Worm (Caenorhabditis elegans) whole organism, L4 larva: ENCODE measurements around the gene F40G12.10.

ENCODE experiments used
- F10B5.3 ChIP-seq: sonication (generic microtip); optimal IDR thresholded peaks from 2 replicates; lab custom pipeline; 2016; ENCODE audit warnings: mild to moderate bottlenecking, missing genetic modification characterization, missing compliant biosample characterization
- F26F4.8 ChIP-seq: fragments of 200-800 bp; sonication (Bioruptor generic); conservative IDR thresholded peaks from 2 replicates; pipeline ENCODE4 v1.3.6; 2022; ENCODE audit warnings: missing genetic modification characterization, missing compliant biosample characterization
- F37D6.2 ChIP-seq: sonication (generic microtip); optimal IDR thresholded peaks from 2 replicates; lab custom pipeline; 2016; ENCODE audit warnings: mild to moderate bottlenecking, missing genetic modification characterization, missing compliant biosample characterization
- F49E8.2 ChIP-seq: sonication (generic microtip); optimal IDR thresholded peaks from 2 replicates; lab custom pipeline; 2016; ENCODE audit warnings: missing compliant biosample characterization, mild to moderate bottlenecking, missing genetic modification characterization, borderline replicate concordance
- Y75B8A.6 ChIP-seq: fragments of 200-800 bp; sonication (Bioruptor generic); IDR thresholded peaks from 2 replicates; pipeline ENCODE4 v1.3.6; 2022; ENCODE audit warnings: missing genetic modification reagents, missing genetic modification characterization, missing compliant biosample characterization
- ZK337.2 ChIP-seq: fragments of 200-800 bp; sonication (Bioruptor generic); IDR thresholded peaks from 2 replicates; pipeline ENCODE4 v1.3.6; 2022; ENCODE audit warnings: missing genetic modification reagents, missing genetic modification characterization, missing compliant biosample characterization
- aha-1 ChIP-seq: fragments of 150-350 bp; peaks from one replicate; lab custom pipeline; 2014; ENCODE audit warnings: missing biosample characterization, missing genetic modification characterization
- ama-1 ChIP-seq: fragments of 150-350 bp; optimal IDR thresholded peaks from 2 replicates; lab custom pipeline; 2014; ENCODE audit warnings: inconsistent platforms, mixed read lengths
- ceh-44 ChIP-seq: fragments of 200-800 bp; sonication (Bioruptor generic); IDR thresholded peaks from 2 replicates; pipeline ENCODE4 v1.3.6; 2022; ENCODE audit warnings: missing genetic modification reagents, missing genetic modification characterization, missing compliant biosample characterization
- ceh-82 ChIP-seq: sonication (generic microtip); optimal IDR thresholded peaks from 2 replicates; lab custom pipeline; 2017; ENCODE audit warnings: missing biosample characterization, missing genetic modification characterization
- ces-1 ChIP-seq: fragments of 150-350 bp; sonication (generic microtip); optimal IDR thresholded peaks from 4 replicates; lab custom pipeline; 2014; ENCODE audit warnings: missing biosample characterization, missing genetic modification reagents, missing genetic modification characterization
- daf-8 ChIP-seq: fragments of 200-800 bp; sonication (Bioruptor generic); IDR thresholded peaks from 2 replicates; pipeline ENCODE4 v1.3.6; 2022; ENCODE audit warnings: missing genetic modification characterization, missing compliant biosample characterization
- dmd-8 ChIP-seq: fragments of 200-800 bp; sonication (Bioruptor generic); IDR thresholded peaks from 2 replicates; pipeline ENCODE4 v1.3.6; 2022; ENCODE audit warnings: missing genetic modification characterization, missing compliant biosample characterization
- dmd-9 ChIP-seq: fragments of 200-800 bp; sonication (Bioruptor generic); IDR thresholded peaks from 2 replicates; pipeline ENCODE4 v1.3.6; 2022; ENCODE audit warnings: missing genetic modification reagents, missing genetic modification characterization, missing compliant biosample characterization
- dve-1 ChIP-seq: sonication (generic microtip); optimal IDR thresholded peaks from 2 replicates; lab custom pipeline; 2017; ENCODE audit warnings: antibody characterized with exemption, mild to moderate bottlenecking, missing genetic modification characterization, missing compliant biosample characterization; ENCODE audit not compliant: insufficient read depth
- egl-27 ChIP-seq: sonication (generic microtip); optimal IDR thresholded peaks from 3 replicates; lab custom pipeline; 2017; ENCODE audit warnings: missing biosample characterization, missing genetic modification reagents, missing genetic modification characterization
- fkh-10 ChIP-seq: fragments of 150-350 bp; optimal IDR thresholded peaks from 2 replicates; lab custom pipeline; 2014; ENCODE audit warnings: missing biosample characterization, missing genetic modification reagents, missing genetic modification characterization
- fos-1 ChIP-seq: fragments of 150-350 bp; optimal IDR thresholded peaks from 2 replicates; lab custom pipeline; 2014; ENCODE audit warnings: missing biosample characterization, missing genetic modification characterization
- hif-1 ChIP-seq, 2 experiments: sonication (generic microtip); optimal IDR thresholded peaks; 2 replicates each; lab custom pipeline; 2016 to 2017; ENCODE audit warnings: missing compliant biosample characterization in 2 of 2, missing genetic modification characterization in 2 of 2, missing genetic modification reagents in 2 of 2, missing genotype in 2 of 2, mild to moderate bottlenecking in 1 of 2
- lim-7 ChIP-seq: fragments of 200-800 bp; sonication (Bioruptor generic); IDR thresholded peaks from 2 replicates; pipeline ENCODE4 v1.3.6; 2022; ENCODE audit warnings: missing genetic modification characterization, missing compliant biosample characterization
- lin-1 ChIP-seq: fragments of 200-800 bp; sonication (Bioruptor generic); IDR thresholded peaks from 2 replicates; pipeline ENCODE4 v1.3.6; 2022; ENCODE audit warnings: missing genetic modification reagents, missing genetic modification characterization, missing compliant biosample characterization
- lir-3 ChIP-seq: sonication (generic microtip); optimal IDR thresholded peaks from 2 replicates; lab custom pipeline; 2016; ENCODE audit warnings: mild to moderate bottlenecking, missing genetic modification characterization, missing compliant biosample characterization
- lsy-2 ChIP-seq, 2 experiments: fragments of 150-350 bp in 1 of 2; sonication (generic microtip) in 1 of 2; optimal IDR thresholded peaks; 2 replicates each; lab custom pipeline; 2014 to 2017; ENCODE audit warnings: missing biosample characterization in 2 of 2, missing genetic modification characterization in 2 of 2
- mxl-2 ChIP-seq: fragments of 200-800 bp; sonication (Bioruptor generic); conservative IDR thresholded peaks from 2 replicates; pipeline ENCODE4 v1.3.6; 2022; ENCODE audit warnings: missing genetic modification reagents, missing genetic modification characterization, missing compliant biosample characterization
- nhr-10 ChIP-seq: fragments of 150-350 bp; optimal IDR thresholded peaks from 2 replicates; lab custom pipeline; 2014; ENCODE audit warnings: missing biosample characterization, missing genetic modification characterization
- nhr-11 ChIP-seq: fragments of 150-350 bp; optimal IDR thresholded peaks from 2 replicates; lab custom pipeline; 2014; ENCODE audit warnings: missing biosample characterization, missing genetic modification characterization
- nhr-28 ChIP-seq: fragments of 150-350 bp; optimal IDR thresholded peaks from 2 replicates; lab custom pipeline; 2014; ENCODE audit warnings: missing biosample characterization, missing genetic modification characterization
- nhr-6 ChIP-seq: fragments of 150-350 bp; optimal IDR thresholded peaks from 2 replicates; lab custom pipeline; 2014; ENCODE audit warnings: missing biosample characterization, missing genetic modification characterization
- nhr-77 ChIP-seq: fragments of 150-350 bp; optimal IDR thresholded peaks from 2 replicates; lab custom pipeline; 2014; ENCODE audit warnings: missing biosample characterization, missing genetic modification characterization
- pqm-1 ChIP-seq: sonication (generic microtip); optimal IDR thresholded peaks from 2 replicates; lab custom pipeline; 2017; ENCODE audit warnings: missing biosample characterization, missing genetic modification characterization
- sdz-12 ChIP-seq: fragments of 200-800 bp; sonication (Bioruptor generic); optimal IDR thresholded peaks from 2 replicates; lab custom pipeline; 2018; ENCODE audit warnings: mild to moderate bottlenecking, missing genetic modification characterization, missing compliant biosample characterization
- spr-3 ChIP-seq: fragments of 200-800 bp; sonication (Bioruptor generic); optimal IDR thresholded peaks from 2 replicates; lab custom pipeline; 2018; ENCODE audit warnings: mild to moderate bottlenecking, missing genetic modification characterization, missing compliant biosample characterization
- unc-62 ChIP-seq, 3 experiments: fragments of 150-350 bp in 1 of 3; sonication (generic microtip); optimal IDR thresholded peaks in 2 of 3; peaks in 1 of 3; 1 replicate in 1 of 3; 2 replicates in 2 of 3; lab custom pipeline; 2014 to 2017; ENCODE audit warnings: missing biosample characterization in 3 of 3, missing genetic modification characterization in 3 of 3, missing genetic modification reagents in 3 of 3, missing genotype in 1 of 3
- vab-7 ChIP-seq: fragments of 200-800 bp; sonication (Bioruptor generic); IDR thresholded peaks from 2 replicates; pipeline ENCODE4 v1.3.6; 2022; ENCODE audit warnings: missing genetic modification reagents, missing genetic modification characterization, missing compliant biosample characterization
- zfp-3 ChIP-seq: fragments of 200-800 bp; sonication (Bioruptor generic); conservative IDR thresholded peaks from 2 replicates; pipeline ENCODE4 v1.3.6; 2022; ENCODE audit warnings: missing genetic modification reagents, missing genetic modification characterization, missing compliant biosample characterization
- zip-11 ChIP-seq: fragments of 200-800 bp; sonication (Bioruptor generic); IDR thresholded peaks from 2 replicates; pipeline ENCODE4 v1.3.6; 2022; ENCODE audit warnings: missing genetic modification characterization, missing compliant biosample characterization
- ztf-11 ChIP-seq: fragments of 150-350 bp; optimal IDR thresholded peaks from 2 replicates; lab custom pipeline; 2014; ENCODE audit warnings: missing biosample characterization, missing genetic modification characterization

The F40G12.10 gene

ce11 chrV:14285803-14286202 lies 2.5 kb downstream of the F40G12.10 start, which contains the start of gene F40G12.11:
TSS of gene F40G12.11 (plus strand) at chrV:14286171.
- TF ChIP-seq hif-1 (tag; optimal IDR thresholded peaks at IDR 0.05; lab: Kevin White, UChicago), result no peak
- TF ChIP-seq zfp-3, result no peak
- TF ChIP-seq zip-11 (GFP tag; lab: Robert Waterston, UW), result no peak
- no peak for TF ChIP-seq vab-7
- no peak for TF ChIP-seq fos-1 (tag; lab: Kevin White, UChicago)
- no peak for TF ChIP-seq F10B5.3 (tag; lab: Kevin White, UChicago)

DNA sequence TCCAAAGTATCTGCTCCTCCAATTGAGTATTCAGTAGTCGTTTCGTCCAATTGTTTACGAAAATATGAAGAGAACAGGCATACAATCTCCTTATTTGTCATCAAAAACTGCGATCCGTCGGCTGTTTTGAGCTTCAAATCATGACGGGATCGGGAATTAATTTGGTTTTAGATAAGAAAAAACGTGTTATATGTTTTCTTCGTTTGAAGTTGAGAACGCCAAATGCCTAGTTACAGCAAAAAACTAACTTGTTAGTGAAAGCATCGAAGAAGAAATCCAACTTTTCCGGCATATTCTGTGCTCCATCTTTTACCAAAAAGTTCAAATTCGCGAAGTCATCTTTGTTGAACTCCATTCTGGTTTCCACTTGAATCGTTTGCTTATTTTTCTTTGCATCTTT lies 6.0 kb downstream of the F40G12.10 start, which contains the start of gene F14D7.1:
Gene F14D7.1, minus strand, starts transcription at position 101 of the 400 bp plus-strand sequence.
- TF ChIP-seq ceh-44 (GFP tag; lab: Robert Waterston, UW) (no peak), ceh-82 (tag; lab: Kevin White, UChicago) (no peak), ama-1 (lab: Kevin White, UChicago) (no peak)
- TF ChIP-seq, all 104 proteins: peak for 0

ce11 chrV:14290636-14291035 lies 7.3 kb downstream of the F40G12.10 start, which contains the start of gene F14D7.18:
TSS of gene F14D7.18 (minus strand) at chrV:14290736.
- TF ChIP-seq dve-1 (tag; lab: Kevin White, UChicago) (no peak), lin-1 (GFP tag; lab: Robert Waterston, UW) (no peak), F49E8.2 (tag; lab: Kevin White, UChicago) (no peak), spr-3 (GFP tag; lab: Kevin White, UChicago) (no peak), F37D6.2 (no peak), nhr-28 (tag; lab: Kevin White, UChicago) (no peak), fos-1 (tag; lab: Kevin White, UChicago) (no peak)
- TF ChIP-seq, all 104 proteins: peak for 0

DNA sequence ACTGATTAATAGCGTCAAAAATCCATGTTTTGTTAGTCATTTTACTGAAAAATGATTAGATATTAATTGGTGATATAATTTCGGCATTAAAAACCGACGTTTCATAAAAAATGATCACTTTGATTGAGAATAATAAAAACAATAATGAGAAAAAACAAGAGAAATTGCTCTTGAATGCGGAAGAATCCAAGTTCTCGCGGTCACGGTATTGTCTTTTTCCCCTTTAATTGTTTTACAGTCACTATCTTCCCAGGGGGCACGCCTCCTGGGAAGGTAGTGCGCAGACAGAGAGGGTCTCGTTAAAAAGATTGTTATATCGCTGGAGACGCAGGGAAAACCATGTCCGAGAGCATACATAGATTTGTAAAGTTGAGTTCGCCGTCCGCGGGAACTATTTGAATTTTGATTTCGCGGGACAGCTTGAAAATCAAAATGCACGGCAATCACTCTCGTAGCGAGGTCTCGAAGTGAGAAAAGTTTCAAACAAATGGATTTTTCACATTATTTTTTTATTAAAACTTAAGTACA lies 10.4 kb downstream of the F40G12.10 start, which contains the start of gene F14D7.2:
Gene F14D7.2, minus strand, starts transcription at position 51 of the 528 bp plus-strand sequence.
- TF ChIP-seq ces-1 (GFP tag; lab: Kevin White, UChicago), result no peak
- TF ChIP-seq aha-1, result peak; percentile 4
- TF ChIP-seq lim-7 (GFP tag; lab: Robert Waterston, UW), result no peak
- no peak for TF ChIP-seq unc-62 (GFP tag; optimal IDR thresholded peaks at IDR 0.05 in 1 of 2; lab: Kevin White, UChicago)
- no peak for TF ChIP-seq unc-62 (tag; optimal IDR thresholded peaks at IDR 0.05; lab: Kevin White, UChicago)

DNA sequence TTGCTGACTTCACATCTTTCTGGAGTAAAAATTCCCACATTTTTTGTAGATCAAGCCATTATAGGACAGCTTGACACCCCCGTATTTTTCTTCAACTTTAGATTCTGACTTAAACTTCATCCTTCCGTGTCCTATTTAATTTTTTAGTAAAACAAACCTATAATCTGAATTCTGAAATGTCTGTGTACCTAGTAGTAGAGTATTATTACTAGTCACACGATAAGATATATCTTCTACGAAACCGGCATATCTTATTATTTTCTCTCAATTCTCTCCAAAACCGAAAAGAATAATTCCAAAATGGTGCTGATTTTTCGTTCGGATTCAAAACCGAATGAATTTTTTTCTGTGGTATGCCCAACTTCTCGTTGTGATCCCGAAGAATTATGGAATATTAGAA lies 11.1 kb downstream of the F40G12.10 start, which contains the start of gene F14D7.9:
Gene F14D7.9, plus strand, starts transcription at position 301 of the 400 bp plus-strand sequence.
- TF ChIP-seq nhr-28 (tag; lab: Kevin White, UChicago), result no peak

ce11 chrV:14296499-14296898 lies 13.2 kb downstream of the F40G12.10 start, which contains the start of gene F14D7.3:
TSS of gene F14D7.3 (plus strand) at chrV:14296799.
- no peak for TF ChIP-seq lir-3
- no peak for TF ChIP-seq nhr-6
- no peak for TF ChIP-seq zip-11 (GFP tag; lab: Robert Waterston, UW)
- TF ChIP-seq vab-7, result no peak
- TF ChIP-seq sdz-12 (GFP tag; lab: Kevin White, UChicago), result no peak
- no peak for TF ChIP-seq mxl-2 (GFP tag; lab: Robert Waterston, UW)
- no peak for TF ChIP-seq daf-8 (GFP tag; lab: Robert Waterston, UW)
- no peak for TF ChIP-seq ama-1 (lab: Kevin White, UChicago)
- no peak for TF ChIP-seq ztf-11

- TF ChIP-seq egl-27 (tag; lab: Kevin White, UChicago) (no peak), F10B5.3 (tag; lab: Kevin White, UChicago) (no peak), zip-11 (GFP tag; lab: Robert Waterston, UW) (no peak), lsy-2 (tag; optimal IDR thresholded peaks at IDR 0.05; lab: Kevin White, UChicago) (no peak), dmd-8 (GFP tag; lab: Robert Waterston, UW) (no peak), fkh-10 (GFP tag; lab: Kevin White, UChicago) (no peak), pqm-1 (tag; lab: Kevin White, UChicago) (no peak), nhr-11 (no peak), F37D6.2 (no peak), nhr-10 (tag; lab: Kevin White, UChicago) (no peak), ZK337.2 (GFP tag; lab: Robert Waterston, UW) (no peak), dmd-9 (no peak), Y75B8A.6 (GFP tag; lab: Robert Waterston, UW) (no peak), F26F4.8 (GFP tag; lab: Robert Waterston, UW) (no peak), nhr-77 (tag; lab: Kevin White, UChicago) (no peak)
Measured at ce11 chrV:14299569-14300064, 16.3 kb downstream of the F40G12.10 start, which contains the start of the genes spig-3 and F14D7.12. TSS of gene spig-3 (minus strand) at chrV:14299669. TSS of gene F14D7.12 (plus strand) at chrV:14300014.
